Worm (Caenorhabditis elegans) whole organism, early embryonic: Measurements from ENCODE around the gene M163.5.

Experiments used
- B0310.2 ChIP-seq: sonication (generic microtip); optimal IDR thresholded peaks from 2 replicates; lab custom pipeline; 2016; ENCODE audit warnings: mild to moderate bottlenecking, missing genetic modification characterization, missing compliant biosample characterization
- F13C5.2 ChIP-seq: sonication (generic microtip); optimal IDR thresholded peaks from 2 replicates; lab custom pipeline; 2017; ENCODE audit warnings: mild to moderate bottlenecking, missing genetic modification characterization, inconsistent platforms, missing compliant biosample characterization
- aly-1 ChIP-seq: sonication (generic microtip); optimal IDR thresholded peaks from 2 replicates; lab custom pipeline; 2016; ENCODE audit warnings: missing genetic modification characterization, missing compliant biosample characterization
- ama-1 ChIP-seq: fragments of 150-350 bp; optimal IDR thresholded peaks from 2 replicates; lab custom pipeline; 2014
- ceh-13 ChIP-seq: fragments of 200-800 bp; sonication (Bioruptor generic); optimal IDR thresholded peaks from 2 replicates; lab custom pipeline; 2018; ENCODE audit warnings: mild to moderate bottlenecking, missing genetic modification characterization, missing compliant biosample characterization
- hmg-4 ChIP-seq: fragments of 200-800 bp; sonication (Bioruptor generic); optimal IDR thresholded peaks from 2 replicates; lab custom pipeline; 2018; ENCODE audit warnings: mild to moderate bottlenecking, missing genetic modification characterization, missing compliant biosample characterization
- sea-1 ChIP-seq: fragments of 200-800 bp; sonication (Bioruptor generic); conservative IDR thresholded peaks from 2 replicates; pipeline ENCODE4 v1.3.6; 2022; ENCODE audit warnings: missing genetic modification characterization, missing compliant biosample characterization
- tbx-11 ChIP-seq: fragments of 200-800 bp; sonication (Bioruptor generic); IDR thresholded peaks from 2 replicates; pipeline ENCODE4 v1.3.6; 2022; ENCODE audit warnings: missing genetic modification characterization, missing compliant biosample characterization
- tbx-37 ChIP-seq: fragments of 200-800 bp; sonication (Bioruptor generic); conservative IDR thresholded peaks from 2 replicates; pipeline ENCODE4 v1.3.6; 2022; ENCODE audit warnings: missing genetic modification reagents, missing genetic modification characterization, missing compliant biosample characterization
- tra-4 ChIP-seq: sonication (generic microtip); optimal IDR thresholded peaks from 2 replicates; lab custom pipeline; 2017; ENCODE audit warnings: missing genetic modification characterization, missing compliant biosample characterization

ce11 chrX:14512817-14513216 lies 39.0 kb downstream of the M163.5 start, which contains the start of gene fbxa-141:
- no peak for TF ChIP-seq hmg-4 (GFP tag; lab: Kevin White, UChicago)
- TF ChIP-seq ama-1 (lab: Kevin White, UChicago), result no peak
- no peak for TF ChIP-seq ceh-13 (GFP tag; lab: Kevin White, UChicago)
- TF ChIP-seq tra-4, result no peak
- TF ChIP-seq tbx-11 (GFP tag; lab: Robert Waterston, UW), result no peak
- TF ChIP-seq aly-1 (tag; lab: Kevin White, UChicago), result no peak
- no peak for TF ChIP-seq B0310.2 (tag; lab: Kevin White, UChicago)
- TF ChIP-seq tbx-37 (GFP tag; lab: Robert Waterston, UW), result no peak
- TF ChIP-seq F13C5.2, result no peak
- TF ChIP-seq sea-1 (GFP tag; lab: Robert Waterston, UW), result no peak
